Fruit fly (Drosophila melanogaster): Measurements from ENCODE around the gene Mpi.
A peak's percentile ranks its signal among the peaks of the same experiment; 100 is the strongest.

Mpi gene

DNA sequence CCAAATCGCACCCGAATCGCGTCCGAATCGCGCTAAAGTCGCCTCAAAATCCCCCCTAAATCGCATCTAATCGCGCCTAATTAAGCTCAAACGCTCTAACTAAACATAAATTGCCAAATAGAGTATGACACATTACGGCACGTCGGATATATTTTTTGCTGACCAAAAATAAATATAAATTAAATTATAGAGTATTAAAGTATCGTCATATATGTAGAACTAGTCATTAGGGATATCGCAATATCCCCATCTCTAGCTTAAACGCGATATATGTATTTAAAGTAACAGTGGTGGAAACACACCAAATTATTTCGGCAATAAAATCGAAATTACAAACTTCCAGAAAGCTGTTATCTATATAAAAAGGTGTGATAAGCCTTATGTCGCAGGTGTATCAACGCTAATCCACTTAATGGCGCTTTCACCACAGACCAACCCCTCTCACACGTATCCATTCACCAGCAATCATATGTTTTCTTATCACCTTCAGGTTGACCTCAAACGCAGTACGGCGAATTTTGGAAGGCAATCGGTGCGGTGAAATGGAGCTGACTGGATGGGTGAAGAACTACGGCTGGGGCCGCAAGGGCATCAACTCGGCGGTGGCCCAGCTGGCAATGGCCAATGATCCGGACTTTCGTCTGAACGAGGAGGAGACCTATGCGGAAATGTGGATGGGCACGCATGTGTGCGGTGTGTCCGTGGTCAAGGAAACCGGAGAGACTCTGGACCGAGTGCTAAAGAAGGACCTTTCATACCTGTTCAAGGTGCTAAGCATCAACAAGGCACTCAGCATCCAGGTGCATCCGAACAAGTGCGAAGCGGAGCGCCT lies at the start of gene Mpi (continued):
- TF ChIP-seq Hr3 (GFP tag; optimal IDR thresholded peaks at IDR 0.05) (peak; percentile 23), ems (GFP tag; optimal IDR thresholded peaks at IDR 0.05) (peak; percentile 23), Doc3 (GFP tag; IDR thresholded peaks at IDR 0.05; ENCODE audit: partially characterized antibody) (peak; percentile 53; the same call in 2 of the 3 replicates), E2f2 (GFP tag; IDR thresholded peaks at IDR 0.05) (peak; percentile 46; the same call in 1 of the 2 replicates), CG3838 (GFP tag; optimal IDR thresholded peaks at IDR 0.05) (no peak), CG8765 (GFP tag; IDR thresholded peaks at IDR 0.05) (no peak), CG12236 (GFP tag; optimal IDR thresholded peaks at IDR 0.05) (no peak), slbo (GFP tag; IDR thresholded peaks at IDR 0.05) (peak; percentile 19; the same call in 1 of the 2 replicates), CG32532 (GFP tag; IDR thresholded peaks at IDR 0.05) (peak; percentile 42), CG14710 (tag; optimal IDR thresholded peaks at IDR 0.05) (peak; percentile 40), bbx (GFP tag; IDR thresholded peaks at IDR 0.05; ENCODE audit: partially characterized antibody) (peak; percentile 56; the same call in 1 of the 2 replicates), CG16779 (GFP tag; IDR thresholded peaks at IDR 0.05) (no peak), CG31388 (GFP tag; optimal IDR thresholded peaks at IDR 0.05) (no peak), gfzf (GFP tag; optimal IDR thresholded peaks at IDR 0.05) (peak; percentile 39), Camta (GFP tag; optimal IDR thresholded peaks at IDR 0.05) (no peak), YL-1 (GFP tag; optimal IDR thresholded peaks at IDR 0.05) (peak; percentile 88), CG15696 (tag; optimal IDR thresholded peaks at IDR 0.05) (peak; percentile 34), danr (GFP tag; IDR thresholded peaks at IDR 0.05) (no peak), CG17829 (tag; optimal IDR thresholded peaks at IDR 0.05) (peak; percentile 50), grau (tag; optimal IDR thresholded peaks at IDR 0.05) (no peak), CG17385 (GFP tag; optimal IDR thresholded peaks at IDR 0.05) (peak; percentile 40), CG12391 (tag; optimal IDR thresholded peaks at IDR 0.05) (peak; percentile 50), aop (GFP tag; IDR thresholded peaks at IDR 0.05) (no peak), CG6654 (GFP tag; optimal IDR thresholded peaks at IDR 0.05) (no peak), MESR4 (GFP tag; optimal IDR thresholded peaks at IDR 0.05) (peak; percentile 83), chm (GFP tag; IDR thresholded peaks at IDR 0.05) (0 out of 2 replicates have a peak, but pooled peaks have one; percentile 14), CG9727 (GFP tag; optimal IDR thresholded peaks at IDR 0.05) (peak; percentile 32), chinmo (GFP tag; IDR thresholded peaks at IDR 0.05; ENCODE audit: partially characterized antibody) (0 out of 4 replicates have a peak, but pooled peaks have one; percentile 32), knrl (GFP tag; IDR thresholded peaks at IDR 0.05; ENCODE audit: partially characterized antibody) (peak; percentile 49; the same call in 2 of the 3 replicates), CG1603 (tag; optimal IDR thresholded peaks at IDR 0.05) (peak; percentile 60), CG4854 (GFP tag; optimal IDR thresholded peaks at IDR 0.05) (no peak), Vsx1 (GFP tag; optimal IDR thresholded peaks at IDR 0.05) (no peak), MBD-R2 (GFP tag; IDR thresholded peaks at IDR 0.05) (peak; percentile 73), CG12659 (GFP tag; optimal IDR thresholded peaks at IDR 0.05) (peak; percentile 62), ftz-f1 (GFP tag; optimal IDR thresholded peaks at IDR 0.05) (peak; percentile 71), CG16813 (GFP tag; IDR thresholded peaks at IDR 0.05; ENCODE audit: partially characterized antibody) (peak; percentile 52; the same call in 1 of the 3 replicates), lilli (GFP tag; optimal IDR thresholded peaks at IDR 0.05) (peak; percentile 37), CG1602 (GFP tag; optimal IDR thresholded peaks at IDR 0.05) (peak; percentile 1), Trl (optimal IDR thresholded peaks at IDR 0.05) (no peak), Trl (GFP tag; optimal IDR thresholded peaks at IDR 0.05) (no peak), zen (tag; optimal IDR thresholded peaks at IDR 0.05) (peak; percentile 78), amos (GFP tag; IDR thresholded peaks at IDR 0.05; ENCODE audit: partially characterized antibody) (peak; percentile 52; the same call in 1 of the 2 replicates), CG7745 (tag; optimal IDR thresholded peaks at IDR 0.05) (peak; percentile 1), B-H2 (GFP tag; optimal IDR thresholded peaks at IDR 0.05) (peak; percentile 36), phol (tag; optimal IDR thresholded peaks at IDR 0.05) (peak; percentile 51), CG10543 (GFP tag; optimal IDR thresholded peaks at IDR 0.05) (peak; percentile 25), ind (GFP tag; optimal IDR thresholded peaks at IDR 0.05) (peak; percentile 7)

Data from whole organism, embryonic.